Fruit fly (Drosophila melanogaster) whole organism, embryonic: ENCODE results near the gene CG43210.

ENCODE experiments used
- Antp ChIP-seq: fragments of 200-800 bp; sonication (Bioruptor generic); optimal IDR thresholded peaks from 3 replicates; lab custom pipeline; 2016; ENCODE audit warnings: missing biosample characterization, missing genetic modification characterization
- CG11085 ChIP-seq: fragments of 200-800 bp; sonication (Bioruptor generic); IDR thresholded peaks from 2 replicates; pipeline ENCODE4 v1.3.6; 2022; ENCODE audit warnings: missing biosample characterization, missing genetic modification characterization
- CG12071 ChIP-seq: fragments of 200-800 bp; sonication (Bioruptor generic); optimal IDR thresholded peaks from 3 replicates; lab custom pipeline; 2018; ENCODE audit warnings: missing biosample characterization, mild to moderate bottlenecking, missing genetic modification characterization
- CG12155 ChIP-seq: fragments of 200-800 bp; sonication (Bioruptor generic); optimal IDR thresholded peaks from 3 replicates; lab custom pipeline; 2016; ENCODE audit warnings: missing biosample characterization, missing genetic modification characterization
- CG1647 ChIP-seq: fragments of 200-800 bp; sonication (Bioruptor generic); optimal IDR thresholded peaks from 3 replicates; lab custom pipeline; 2016; ENCODE audit warnings: missing biosample characterization, missing genetic modification characterization
- CG16815 ChIP-seq: fragments of 200-800 bp; sonication (Bioruptor generic); optimal IDR thresholded peaks from 3 replicates; lab custom pipeline; 2017; ENCODE audit warnings: missing biosample characterization, mild to moderate bottlenecking, missing genetic modification characterization
- CG17359 ChIP-seq: fragments of 200-800 bp; sonication (Bioruptor generic); optimal IDR thresholded peaks from 3 replicates; lab custom pipeline; 2018; ENCODE audit warnings: missing biosample characterization, mild to moderate bottlenecking, missing genetic modification characterization, moderate library complexity
- CG17912 ChIP-seq: fragments of 200-800 bp; sonication (Bioruptor generic); optimal IDR thresholded peaks from 2 replicates; lab custom pipeline; 2018; ENCODE audit warnings: missing biosample characterization, mild to moderate bottlenecking, missing genetic modification characterization
- CG1792 ChIP-seq: fragments of 200-800 bp; sonication (Bioruptor generic); optimal IDR thresholded peaks from 2 replicates; lab custom pipeline; 2016; ENCODE audit warnings: missing biosample characterization, missing genetic modification characterization
- CG30020 ChIP-seq: fragments of 200-800 bp; optimal IDR thresholded peaks from 2 replicates; lab custom pipeline; 2019; ENCODE audit warnings: missing biosample characterization, mild to moderate bottlenecking, missing genetic modification characterization, moderate library complexity
- CG30403 ChIP-seq: fragments of 200-800 bp; sonication (Bioruptor generic); optimal IDR thresholded peaks from 3 replicates; lab custom pipeline; 2016; ENCODE audit warnings: missing biosample characterization, missing genetic modification characterization
- CG3726 ChIP-seq: fragments of 200-800 bp; sonication (Bioruptor generic); IDR thresholded peaks from 3 replicates; pipeline ENCODE4, ENCODE4 v1.3.6; 2022; ENCODE audit warnings: missing biosample characterization, missing genetic modification characterization
- CG6254 ChIP-seq: fragments of 200-800 bp; sonication (Bioruptor generic); optimal IDR thresholded peaks from 3 replicates; lab custom pipeline; 2017; ENCODE audit warnings: mild to moderate bottlenecking, missing biosample characterization, missing genetic modification reagents, missing genetic modification characterization
- CG6791 ChIP-seq: fragments of 200-800 bp; sonication (Bioruptor generic); IDR thresholded peaks from 3 replicates; pipeline ENCODE4 v1.3.6; 2022; ENCODE audit warnings: missing biosample characterization, missing genetic modification characterization; ENCODE audit not compliant: partially characterized antibody
- CG8924 ChIP-seq: fragments of 200-800 bp; optimal IDR thresholded peaks from 3 replicates; lab custom pipeline; 2019; ENCODE audit warnings: missing biosample characterization, mild to moderate bottlenecking, missing genetic modification characterization, moderate library complexity
- CG9932 ChIP-seq: fragments of 200-800 bp; sonication (Bioruptor generic); IDR thresholded peaks from 2 replicates; pipeline ENCODE4 v1.3.6; 2022; ENCODE audit warnings: missing biosample characterization, missing genetic modification characterization
- Chrac-16 ChIP-seq: fragments of 200-800 bp; sonication (Bioruptor generic); optimal IDR thresholded peaks from 3 replicates; lab custom pipeline; 2016; ENCODE audit warnings: missing biosample characterization, missing genetic modification characterization
- Dbx ChIP-seq: fragments of 200-800 bp; sonication (Bioruptor generic); IDR thresholded peaks from 3 replicates; pipeline ENCODE4 v1.3.6; 2022; ENCODE audit warnings: missing biosample characterization, missing genetic modification characterization
- Doc2 ChIP-seq: fragments of 200-800 bp; sonication (Bioruptor generic); IDR thresholded peaks from 2 replicates; pipeline ENCODE4 v1.3.6; 2022; ENCODE audit warnings: missing biosample characterization, missing genetic modification characterization
- Hmx ChIP-seq: fragments of 200-800 bp; sonication (Bioruptor generic); optimal IDR thresholded peaks from 2 replicates; lab custom pipeline; 2016; ENCODE audit warnings: missing biosample characterization, missing genetic modification characterization
- Lhr ChIP-seq: fragments of 200-800 bp; sonication (Bioruptor generic); optimal IDR thresholded peaks from 3 replicates; lab custom pipeline; 2017; ENCODE audit warnings: mild to moderate bottlenecking, missing biosample characterization, missing genetic modification reagents, missing genetic modification characterization
- PHDP ChIP-seq: fragments of 200-800 bp; sonication (Bioruptor generic); optimal IDR thresholded peaks from 3 replicates; lab custom pipeline; 2018; ENCODE audit warnings: missing biosample characterization, mild to moderate bottlenecking, missing genetic modification characterization, moderate library complexity
- Trl ChIP-seq, 3 experiments: fragments of >200 bp in 2 of 3; fragments of 200-800 bp in 1 of 3; sonication (Bioruptor generic) in 1 of 3; optimal IDR thresholded peaks; 2 replicates in 1 of 3; 3 replicates in 2 of 3; lab custom pipeline; 2016 to 2017; ENCODE audit warnings: missing biosample characterization in 1 of 3, missing genetic modification characterization in 1 of 3
- Xrp1 ChIP-seq: fragments of 200-800 bp; sonication (Bioruptor generic); IDR thresholded peaks from 2 replicates; pipeline ENCODE4 v1.3.6; 2022; ENCODE audit warnings: missing biosample characterization, missing genetic modification characterization
- ase ChIP-seq: fragments of 200-800 bp; sonication (Bioruptor generic); IDR thresholded peaks from 3 replicates; pipeline ENCODE4 v1.3.6; 2022; ENCODE audit warnings: missing biosample characterization, missing genetic modification characterization
- bbx ChIP-seq: fragments of 200-800 bp; sonication (Bioruptor generic); IDR thresholded peaks from 2 replicates; pipeline ENCODE4 v1.3.6; 2022; ENCODE audit warnings: missing biosample characterization, missing genetic modification characterization; ENCODE audit not compliant: partially characterized antibody
- btn ChIP-seq: fragments of 200-800 bp; sonication (Bioruptor generic); optimal IDR thresholded peaks from 2 replicates; lab custom pipeline; 2016; ENCODE audit warnings: missing biosample characterization, missing genetic modification characterization
- cg ChIP-seq: fragments of 200-800 bp; sonication (Bioruptor generic); optimal IDR thresholded peaks from 3 replicates; lab custom pipeline; 2019; ENCODE audit warnings: missing biosample characterization, mild to moderate bottlenecking, missing genetic modification characterization, moderate library complexity
- dimm ChIP-seq: fragments of 200-800 bp; sonication (Bioruptor generic); IDR thresholded peaks from 2 replicates; pipeline ENCODE4 v1.3.6; 2022; ENCODE audit warnings: missing biosample characterization, missing genetic modification characterization
- dpn ChIP-seq, 2 experiments: fragments of 200-800 bp; sonication (Bioruptor generic); optimal IDR thresholded peaks; 3 replicates each; lab custom pipeline; 2016; ENCODE audit warnings: missing biosample characterization in 2 of 2, missing genetic modification characterization in 2 of 2
- grn ChIP-seq: fragments of 200-800 bp; sonication (Bioruptor generic); optimal IDR thresholded peaks from 3 replicates; lab custom pipeline; 2017; ENCODE audit warnings: missing biosample characterization, missing genetic modification characterization
- her ChIP-seq: fragments of 200-800 bp; sonication (Bioruptor generic); optimal IDR thresholded peaks from 2 replicates; lab custom pipeline; 2016; ENCODE audit warnings: missing biosample characterization, missing genetic modification characterization
- ind ChIP-seq: fragments of 200-800 bp; sonication (Bioruptor generic); optimal IDR thresholded peaks from 3 replicates; lab custom pipeline; 2016; ENCODE audit warnings: missing biosample characterization, missing genetic modification characterization
- jigr1 ChIP-seq: fragments of 200-800 bp; sonication (Bioruptor generic); IDR thresholded peaks from 3 replicates; pipeline ENCODE4 v1.3.6; 2022; ENCODE audit warnings: missing biosample characterization, missing genetic modification characterization
- jing ChIP-seq: fragments of 200-800 bp; sonication (Bioruptor generic); optimal IDR thresholded peaks from 2 replicates; lab custom pipeline; 2018; ENCODE audit warnings: missing biosample characterization, mild to moderate bottlenecking, missing genetic modification characterization
- ken ChIP-seq: fragments of 200-800 bp; sonication (Bioruptor generic); IDR thresholded peaks from 3 replicates; pipeline ENCODE4 v1.3.6; 2022; ENCODE audit warnings: missing biosample characterization, missing genetic modification characterization
- knrl ChIP-seq: fragments of 200-800 bp; sonication (Bioruptor generic); IDR thresholded peaks from 3 replicates; pipeline ENCODE4 v1.3.6; 2022; ENCODE audit warnings: missing biosample characterization, missing genetic modification characterization; ENCODE audit not compliant: partially characterized antibody
- lbe ChIP-seq: fragments of 200-800 bp; sonication (Bioruptor generic); optimal IDR thresholded peaks from 2 replicates; lab custom pipeline; 2016; ENCODE audit warnings: missing biosample characterization, mild to moderate bottlenecking, missing genetic modification characterization
- mirr ChIP-seq: fragments of 200-800 bp; sonication (Bioruptor generic); optimal IDR thresholded peaks from 3 replicates; lab custom pipeline; 2018; ENCODE audit warnings: missing biosample characterization, mild to moderate bottlenecking, missing genetic modification characterization
- run ChIP-seq: fragments of 200-800 bp; sonication (Bioruptor generic); optimal IDR thresholded peaks from 3 replicates; lab custom pipeline; 2018; ENCODE audit warnings: missing biosample characterization, mild to moderate bottlenecking, missing genetic modification characterization
- salm ChIP-seq: fragments of 200-800 bp; sonication (Bioruptor generic); optimal IDR thresholded peaks from 2 replicates; lab custom pipeline; 2018; ENCODE audit warnings: missing biosample characterization, mild to moderate bottlenecking, missing genetic modification characterization
- schlank ChIP-seq: fragments of 200-800 bp; sonication (Bioruptor generic); optimal IDR thresholded peaks from 2 replicates; lab custom pipeline; 2018; ENCODE audit warnings: missing biosample characterization, mild to moderate bottlenecking, missing genetic modification characterization
- sna ChIP-seq: fragments of 200-800 bp; sonication (Bioruptor generic); IDR thresholded peaks from 2 replicates; pipeline ENCODE4 v1.3.6; 2022; ENCODE audit warnings: missing biosample characterization, missing genetic modification characterization; ENCODE audit not compliant: partially characterized antibody
- ssp ChIP-seq: fragments of 200-800 bp; sonication (Bioruptor generic); IDR thresholded peaks from 2 replicates; pipeline ENCODE4 v1.3.6; 2022; ENCODE audit warnings: missing biosample characterization, missing genetic modification characterization
- vvl ChIP-seq: fragments of 200-800 bp; sonication (Bioruptor generic); IDR thresholded peaks from 2 replicates; pipeline ENCODE4 v1.3.6; 2022; ENCODE audit warnings: missing biosample characterization, missing genetic modification characterization
- zfh1 ChIP-seq: fragments of 200-800 bp; sonication (Bioruptor generic); IDR thresholded peaks from 3 replicates; pipeline ENCODE4 v1.3.6; 2022; ENCODE audit warnings: missing biosample characterization, missing genetic modification characterization

Gene CG43210

DNA sequence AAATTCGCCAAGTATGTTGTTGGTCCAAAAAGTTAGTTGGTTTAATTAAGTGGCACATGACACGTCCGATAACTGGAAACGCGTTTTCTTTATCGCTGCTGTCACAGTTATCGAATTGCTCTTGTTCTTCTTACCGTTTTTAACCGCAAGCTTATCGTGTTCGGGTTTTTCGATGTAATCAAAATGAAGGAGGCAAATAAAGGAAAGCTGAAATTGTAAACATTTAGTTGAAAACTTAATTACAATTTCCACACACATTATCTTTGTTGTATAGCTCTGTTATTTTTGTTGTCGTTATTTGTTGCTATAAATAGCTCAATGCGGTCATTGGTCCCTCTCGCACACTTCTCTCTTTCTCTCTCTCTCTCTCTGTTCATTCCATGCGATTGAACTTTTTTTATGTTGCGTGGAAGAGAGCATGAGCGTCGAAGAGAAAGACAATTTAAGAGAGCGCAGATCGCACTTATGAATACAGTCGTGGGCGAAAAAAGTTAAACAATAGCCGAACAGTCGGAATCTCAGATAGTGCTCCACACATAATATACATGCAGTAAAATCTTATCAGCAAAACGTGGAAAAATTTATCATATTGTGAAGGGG, 20.4 kb upstream of the CG43210 start (continued):
- TF ChIP-seq schlank (tag; lab: Kevin White, UChicago), result peak; percentile 11
- TF ChIP-seq CG17359 (tag; lab: Kevin White, UChicago), result peak; percentile 13

DNA sequence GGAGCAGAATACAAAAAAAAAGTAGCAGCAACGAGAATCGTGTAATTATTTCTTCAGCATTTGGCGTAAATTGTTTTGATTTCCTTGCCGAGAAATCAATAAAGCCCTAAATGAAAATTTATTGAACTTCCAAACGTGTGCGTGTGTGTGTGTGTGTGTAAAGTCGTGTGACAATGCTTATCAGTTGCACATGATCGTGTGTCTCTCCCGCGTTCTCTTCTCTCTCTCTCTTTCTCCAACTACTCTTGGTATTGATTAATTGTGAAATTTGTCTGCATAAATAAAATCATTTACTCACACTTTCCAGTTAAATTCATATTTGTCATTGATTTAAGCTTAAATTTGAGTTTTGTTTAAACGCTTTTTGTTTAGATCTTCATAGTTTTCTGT, 19.6 kb upstream of the CG43210 start:
- TF ChIP-seq CG6791, result no peak
- no peak for TF ChIP-seq lbe (GFP tag; lab: Kevin White, UChicago)
- 0 out of 2 replicates have a peak, but pooled peaks have one; percentile 38 for TF ChIP-seq sna (GFP tag; lab: Robert Waterston, UW)
- TF ChIP-seq mirr, result no peak
- no peak for TF ChIP-seq zfh1 (GFP tag; lab: Robert Waterston, UW)
- TF ChIP-seq Chrac-16 (GFP tag; lab: Kevin White, UChicago), result no peak
- no peak for TF ChIP-seq ind
- TF ChIP-seq Trl (optimal IDR thresholded peaks at IDR 0.05; lab: Kevin White, UChicago), result peak; percentile 66 to 75
- no peak for TF ChIP-seq Trl (GFP tag; optimal IDR thresholded peaks at IDR 0.05; lab: Kevin White, UChicago)
- TF ChIP-seq dimm, result no peak
- TF ChIP-seq Xrp1 (GFP tag; lab: Robert Waterston, UW), result no peak
- no peak for TF ChIP-seq run (tag; lab: Kevin White, UChicago)
- TF ChIP-seq Antp (GFP tag; lab: Kevin White, UChicago), result no peak
- TF ChIP-seq CG9932 (GFP tag; lab: Robert Waterston, UW), result no peak
- no peak for TF ChIP-seq CG16815 (GFP tag; lab: Kevin White, UChicago)
- no peak for TF ChIP-seq CG6254 (GFP tag; lab: Kevin White, UChicago)
- peak; percentile 62 for TF ChIP-seq cg
- TF ChIP-seq, all 482 proteins: peak for 3

DNA sequence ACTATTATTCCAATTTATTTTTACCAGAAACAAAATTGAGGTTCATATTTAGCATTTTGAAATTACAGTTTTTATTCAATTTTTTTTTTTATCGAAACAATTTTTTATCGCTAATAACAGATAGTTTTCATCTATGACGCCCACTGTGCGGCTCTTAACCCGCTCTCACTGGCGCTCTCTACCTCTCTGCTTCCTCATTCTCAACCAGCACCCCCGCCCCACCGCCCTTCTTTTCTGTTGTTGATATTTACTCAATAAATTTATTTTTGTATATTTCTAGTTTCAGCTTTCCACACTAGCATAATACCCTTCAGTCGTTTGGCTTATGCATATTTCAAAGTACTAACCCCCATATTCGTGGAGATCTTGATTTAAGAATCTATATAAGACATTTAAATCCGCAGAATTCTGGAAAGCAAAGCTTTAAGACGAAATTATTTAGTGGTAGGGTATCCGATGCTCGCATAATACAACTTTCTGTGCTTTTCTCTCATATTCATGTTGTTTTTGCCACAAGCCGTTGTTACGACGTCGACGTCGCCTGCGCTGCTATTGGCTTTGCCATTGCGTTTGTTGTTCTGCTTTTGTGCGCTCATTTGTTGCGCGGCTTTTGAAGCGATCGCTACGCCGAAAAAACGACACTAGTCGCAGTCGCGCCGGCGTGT, 19.0 kb upstream of the CG43210 start:
- peak; percentile 98 for TF ChIP-seq CG30403 (GFP tag; lab: Kevin White, UChicago)
- peak; percentile 34; the same call in 1 of the 2 replicates for TF ChIP-seq bbx (GFP tag; lab: Robert Waterston, UW)
- TF ChIP-seq CG8924 (tag; lab: Kevin White, UChicago), result peak; percentile 99
- TF ChIP-seq CG3726 (GFP tag; lab: Robert Waterston, UW), result peak; percentile 95
- peak; percentile 98 for TF ChIP-seq vvl (GFP tag; lab: Robert Waterston, UW)
- peak; percentile 91 for TF ChIP-seq CG17912 (GFP tag; lab: Kevin White, UChicago)
- TF ChIP-seq Doc2 (GFP tag; lab: Robert Waterston, UW), result peak; percentile 84
- peak; percentile 96 to 97 for TF ChIP-seq dpn (GFP tag; optimal IDR thresholded peaks at IDR 0.05; lab: Kevin White, UChicago)
- peak; percentile 85 for TF ChIP-seq Hmx
- peak; percentile 94 for TF ChIP-seq jing (GFP tag; lab: Kevin White, UChicago)
- TF ChIP-seq CG30020 (tag; lab: Kevin White, UChicago), result peak; percentile 86
- TF ChIP-seq CG11085 (GFP tag; lab: Robert Waterston, UW), result peak; percentile 91
- TF ChIP-seq CG1647, result peak; percentile 97
- peak; percentile 92 for TF ChIP-seq CG6254 (GFP tag; lab: Kevin White, UChicago)
- TF ChIP-seq btn (GFP tag; lab: Kevin White, UChicago), result peak; percentile 89
- 0 out of 3 replicates have a peak, but pooled peaks have one; percentile 43 for TF ChIP-seq knrl (GFP tag; lab: Robert Waterston, UW)
- TF ChIP-seq Lhr, result peak; percentile 97
- peak; percentile 93 for TF ChIP-seq CG12071 (GFP tag; lab: Kevin White, UChicago)
- TF ChIP-seq Dbx (GFP tag; lab: Robert Waterston, UW), result peak; percentile 96
- peak; percentile 94 for TF ChIP-seq jigr1 (GFP tag; lab: Robert Waterston, UW)
- peak; percentile 90 for TF ChIP-seq ssp (GFP tag; lab: Robert Waterston, UW)
- no peak for TF ChIP-seq CG6791
- peak; percentile 96 for TF ChIP-seq CG1792 (GFP tag; lab: Kevin White, UChicago)
- TF ChIP-seq ken, result peak; percentile 93
- peak; percentile 94 for TF ChIP-seq CG12155 (GFP tag; lab: Kevin White, UChicago)
- peak; percentile 94 for TF ChIP-seq ase
- peak; percentile 77 for TF ChIP-seq grn (GFP tag; lab: Kevin White, UChicago)
- peak; percentile 93 for TF ChIP-seq her (GFP tag; lab: Kevin White, UChicago)
- TF ChIP-seq salm (tag; lab: Kevin White, UChicago), result peak; percentile 93
- peak; percentile 97 for TF ChIP-seq PHDP
